Fruit fly (Drosophila melanogaster) whole organism, embryonic: ENCODE results near the gene CG9626.

Experiments used
- CG10462 ChIP-seq: fragments of 200-800 bp; sonication (Bioruptor generic); optimal IDR thresholded peaks from 2 replicates; lab custom pipeline; 2016; ENCODE audit warnings: missing biosample characterization, missing genetic modification characterization
- CG10543 ChIP-seq: fragments of 200-800 bp; sonication (Bioruptor generic); optimal IDR thresholded peaks from 3 replicates; lab custom pipeline; 2017; ENCODE audit warnings: missing biosample characterization, mild to moderate bottlenecking, missing genetic modification characterization, moderate library complexity
- CG11093 ChIP-seq: fragments of 200-800 bp; sonication (Bioruptor generic); IDR thresholded peaks from 3 replicates; pipeline ENCODE4 v1.3.6; 2022; ENCODE audit warnings: missing biosample characterization, missing genetic modification characterization
- CG13296 ChIP-seq: fragments of 200-800 bp; sonication (Bioruptor generic); optimal IDR thresholded peaks from 3 replicates; lab custom pipeline; 2018; ENCODE audit warnings: missing biosample characterization, mild to moderate bottlenecking, missing genetic modification characterization
- CG14441 ChIP-seq: fragments of 200-800 bp; sonication (Bioruptor generic); IDR thresholded peaks from 2 replicates; pipeline ENCODE4 v1.3.6; 2022; ENCODE audit warnings: missing biosample characterization, missing genetic modification characterization
- CG16863 ChIP-seq: fragments of 200-800 bp; sonication (Bioruptor generic); optimal IDR thresholded peaks from 3 replicates; lab custom pipeline; 2016; ENCODE audit warnings: missing biosample characterization, missing genetic modification characterization
- CG17568 ChIP-seq: fragments of 200-800 bp; sonication (Bioruptor generic); optimal IDR thresholded peaks from 2 replicates; lab custom pipeline; 2018; ENCODE audit warnings: missing biosample characterization, mild to moderate bottlenecking, missing genetic modification characterization, moderate library complexity
- CG1832 ChIP-seq: fragments of 200-800 bp; sonication (Bioruptor generic); optimal IDR thresholded peaks from 2 replicates; lab custom pipeline; 2017; ENCODE audit warnings: missing biosample characterization, mild to moderate bottlenecking, missing genetic modification characterization, inconsistent platforms
- CG2116 ChIP-seq: fragments of 200-800 bp; sonication (Bioruptor generic); optimal IDR thresholded peaks from 3 replicates; lab custom pipeline; 2018; ENCODE audit warnings: missing biosample characterization, mild to moderate bottlenecking, missing genetic modification characterization
- CG2199 ChIP-seq: fragments of 200-800 bp; sonication (Bioruptor generic); IDR thresholded peaks from 3 replicates; pipeline ENCODE4 v1.3.6; 2022; ENCODE audit warnings: missing biosample characterization, missing genetic modification characterization
- CG3163 ChIP-seq: fragments of 200-800 bp; sonication (Bioruptor generic); optimal IDR thresholded peaks from 3 replicates; lab custom pipeline; 2016; ENCODE audit warnings: missing biosample characterization, missing genetic modification characterization
- CG4328 ChIP-seq: fragments of 200-800 bp; sonication (Bioruptor generic); optimal IDR thresholded peaks from 3 replicates; lab custom pipeline; 2017; ENCODE audit warnings: missing biosample characterization, missing genetic modification reagents, missing genetic modification characterization
- CG4424 ChIP-seq: fragments of 200-800 bp; sonication (Bioruptor generic); optimal IDR thresholded peaks from 3 replicates; lab custom pipeline; 2016; ENCODE audit warnings: missing biosample characterization, missing genetic modification characterization
- CG4854 ChIP-seq: fragments of 200-800 bp; sonication (Bioruptor generic); optimal IDR thresholded peaks from 2 replicates; lab custom pipeline; 2016; ENCODE audit warnings: missing biosample characterization, missing genetic modification characterization, inconsistent platforms
- CG6683 ChIP-seq: fragments of 200-800 bp; sonication (Bioruptor generic); optimal IDR thresholded peaks from 2 replicates; lab custom pipeline; 2017; ENCODE audit warnings: missing biosample characterization, mild to moderate bottlenecking, missing genetic modification characterization, missing genetic modification reagents
- CG6854 ChIP-seq: fragments of 200-800 bp; sonication (Bioruptor generic); optimal IDR thresholded peaks from 3 replicates; lab custom pipeline; 2017; ENCODE audit warnings: missing biosample characterization, mild to moderate bottlenecking, missing genetic modification characterization
- CG8290 ChIP-seq, 3 experiments: fragments of 200-800 bp; sonication (Bioruptor generic); optimal IDR thresholded peaks; 2 replicates each; lab custom pipeline; 2016 to 2019; ENCODE audit warnings: missing biosample characterization in 3 of 3, missing genetic modification characterization in 3 of 3, mild to moderate bottlenecking in 2 of 3, moderate library complexity in 1 of 3
- CG8765 ChIP-seq: fragments of 200-800 bp; sonication (Bioruptor generic); IDR thresholded peaks from 2 replicates; pipeline ENCODE4 v1.3.6; 2022; ENCODE audit warnings: missing biosample characterization, missing genetic modification characterization
- CG9727 ChIP-seq: fragments of 200-800 bp; sonication (Bioruptor generic); optimal IDR thresholded peaks from 3 replicates; lab custom pipeline; 2017; ENCODE audit warnings: missing biosample characterization, mild to moderate bottlenecking, missing genetic modification characterization
- CG9876 ChIP-seq: fragments of 200-800 bp; sonication (Bioruptor generic); optimal IDR thresholded peaks from 2 replicates; lab custom pipeline; 2016; ENCODE audit warnings: missing biosample characterization, missing genetic modification characterization
- Chrac-16 ChIP-seq: fragments of 200-800 bp; sonication (Bioruptor generic); optimal IDR thresholded peaks from 3 replicates; lab custom pipeline; 2016; ENCODE audit warnings: missing biosample characterization, missing genetic modification characterization
- CkIIα-i1 ChIP-seq: fragments of 200-800 bp; sonication (Bioruptor generic); IDR thresholded peaks from 2 replicates; pipeline ENCODE4 v1.3.6; 2022; ENCODE audit warnings: missing biosample characterization, missing genetic modification characterization
- E2f1 ChIP-seq: fragments of 200-800 bp; sonication (Bioruptor generic); IDR thresholded peaks from 2 replicates; pipeline ENCODE4 v1.3.6; 2022; ENCODE audit warnings: missing biosample characterization, missing genetic modification characterization
- Eip74EF ChIP-seq, 2 experiments: fragments of 200-800 bp in 1 of 2; fragments of >200 bp in 1 of 2; sonication (Bioruptor generic) in 1 of 2; optimal IDR thresholded peaks; 2 replicates each; lab custom pipeline; 2017 to 2019; ENCODE audit warnings: missing biosample characterization in 2 of 2, missing genetic modification characterization in 2 of 2, mild to moderate bottlenecking in 1 of 2, moderate library complexity in 1 of 2
- Fer3 ChIP-seq: fragments of 200-800 bp; sonication (Bioruptor generic); optimal IDR thresholded peaks from 2 replicates; lab custom pipeline; 2018; ENCODE audit warnings: missing biosample characterization, mild to moderate bottlenecking, missing genetic modification characterization, moderate library complexity
- Lim3 ChIP-seq: fragments of 200-800 bp; sonication (Bioruptor generic); IDR thresholded peaks from 2 replicates; pipeline ENCODE4 v1.3.6; 2022; ENCODE audit warnings: missing biosample characterization, missing genetic modification characterization
- NK7.1 ChIP-seq: fragments of 200-800 bp; sonication (Bioruptor generic); optimal IDR thresholded peaks from 3 replicates; lab custom pipeline; 2016; ENCODE audit warnings: missing biosample characterization, missing genetic modification characterization
- Nf-YB ChIP-seq: fragments of 200-800 bp; sonication (Bioruptor generic); optimal IDR thresholded peaks from 3 replicates; lab custom pipeline; 2019; ENCODE audit warnings: missing biosample characterization, mild to moderate bottlenecking, missing genetic modification characterization, moderate library complexity
- Poxn ChIP-seq: fragments of 200-800 bp; sonication (Bioruptor generic); IDR thresholded peaks from 2 replicates; pipeline ENCODE4 v1.3.6; 2022; ENCODE audit warnings: missing biosample characterization, missing genetic modification characterization
- btn ChIP-seq: fragments of 200-800 bp; sonication (Bioruptor generic); optimal IDR thresholded peaks from 2 replicates; lab custom pipeline; 2016; ENCODE audit warnings: missing biosample characterization, missing genetic modification characterization
- caup ChIP-seq: fragments of 200-800 bp; sonication (Bioruptor generic); optimal IDR thresholded peaks from 3 replicates; lab custom pipeline; 2017; ENCODE audit warnings: missing biosample characterization, mild to moderate bottlenecking, missing genetic modification characterization, moderate library complexity; ENCODE audit not compliant: severe bottlenecking
- dm ChIP-seq: fragments of 200-800 bp; sonication (Bioruptor generic); optimal IDR thresholded peaks from 3 replicates; lab custom pipeline; 2016; ENCODE audit warnings: missing biosample characterization, missing genetic modification characterization
- esg ChIP-seq: fragments of 200-800 bp; sonication (Bioruptor generic); conservative IDR thresholded peaks from 2 replicates; pipeline ENCODE4 v1.3.6; 2022; ENCODE audit warnings: missing biosample characterization, missing genetic modification characterization
- ewg ChIP-seq: fragments of 200-800 bp; sonication (Bioruptor generic); optimal IDR thresholded peaks from 3 replicates; lab custom pipeline; 2017; ENCODE audit warnings: mild to moderate bottlenecking, missing biosample characterization, missing genetic modification reagents, missing genetic modification characterization
- fd3F ChIP-seq: fragments of 200-800 bp; sonication (Bioruptor generic); optimal IDR thresholded peaks from 2 replicates; lab custom pipeline; 2018; ENCODE audit warnings: missing biosample characterization, mild to moderate bottlenecking, missing genetic modification characterization, moderate library complexity
- gcm2 ChIP-seq: fragments of 200-800 bp; sonication (Bioruptor generic); optimal IDR thresholded peaks from 2 replicates; lab custom pipeline; 2016; ENCODE audit warnings: missing biosample characterization, missing genetic modification characterization
- grn ChIP-seq: fragments of 200-800 bp; sonication (Bioruptor generic); optimal IDR thresholded peaks from 3 replicates; lab custom pipeline; 2017; ENCODE audit warnings: missing biosample characterization, missing genetic modification characterization
- hb ChIP-seq: fragments of 200-800 bp; sonication (Bioruptor generic); IDR thresholded peaks from 3 replicates; pipeline ENCODE4 v1.3.6; 2022; ENCODE audit warnings: missing biosample characterization, missing genetic modification characterization; ENCODE audit not compliant: partially characterized antibody
- nerfin-2 ChIP-seq: fragments of 200-800 bp; sonication (Bioruptor generic); IDR thresholded peaks from 2 replicates; pipeline ENCODE4 v1.3.6; 2022; ENCODE audit warnings: missing biosample characterization, missing genetic modification characterization; ENCODE audit not compliant: partially characterized antibody
- oc ChIP-seq: fragments of 200-800 bp; sonication (Bioruptor generic); optimal IDR thresholded peaks from 2 replicates; lab custom pipeline; 2018; ENCODE audit warnings: missing biosample characterization, mild to moderate bottlenecking, missing genetic modification characterization, moderate library complexity
- pnt ChIP-seq: fragments of 200-800 bp; sonication (Bioruptor generic); optimal IDR thresholded peaks from 3 replicates; lab custom pipeline; 2016; ENCODE audit warnings: missing biosample characterization, missing genetic modification characterization
- sima ChIP-seq: fragments of 200-800 bp; sonication (Bioruptor generic); optimal IDR thresholded peaks from 2 replicates; lab custom pipeline; 2016; ENCODE audit warnings: missing biosample characterization, missing genetic modification characterization
- slbo ChIP-seq: fragments of 200-800 bp; sonication (Bioruptor generic); IDR thresholded peaks from 2 replicates; pipeline ENCODE4 v1.3.6; 2022; ENCODE audit warnings: missing biosample characterization, missing genetic modification characterization
- sna ChIP-seq: fragments of 200-800 bp; sonication (Bioruptor generic); IDR thresholded peaks from 2 replicates; pipeline ENCODE4 v1.3.6; 2022; ENCODE audit warnings: missing biosample characterization, missing genetic modification characterization; ENCODE audit not compliant: partially characterized antibody
- tap ChIP-seq: fragments of 200-800 bp; optimal IDR thresholded peaks from 3 replicates; lab custom pipeline; 2019; ENCODE audit warnings: missing biosample characterization, mild to moderate bottlenecking, missing genetic modification characterization, moderate library complexity
- tgo ChIP-seq: fragments of 200-800 bp; sonication (Bioruptor generic); IDR thresholded peaks from 3 replicates; pipeline ENCODE4 v1.3.6; 2022; ENCODE audit warnings: missing biosample characterization, missing genetic modification characterization
- tx ChIP-seq: fragments of 200-800 bp; sonication (Bioruptor generic); optimal IDR thresholded peaks from 2 replicates; lab custom pipeline; 2016; ENCODE audit warnings: missing biosample characterization, missing genetic modification characterization
- vfl ChIP-seq: fragments of 200-800 bp; sonication (Bioruptor generic); optimal IDR thresholded peaks from 2 replicates; lab custom pipeline; 2016; ENCODE audit warnings: missing biosample characterization, missing genetic modification characterization
- zf30C ChIP-seq: fragments of 200-800 bp; sonication (Bioruptor generic); optimal IDR thresholded peaks from 3 replicates; lab custom pipeline; 2018; ENCODE audit warnings: missing biosample characterization, mild to moderate bottlenecking, missing genetic modification characterization

CG9626 gene

DNA sequence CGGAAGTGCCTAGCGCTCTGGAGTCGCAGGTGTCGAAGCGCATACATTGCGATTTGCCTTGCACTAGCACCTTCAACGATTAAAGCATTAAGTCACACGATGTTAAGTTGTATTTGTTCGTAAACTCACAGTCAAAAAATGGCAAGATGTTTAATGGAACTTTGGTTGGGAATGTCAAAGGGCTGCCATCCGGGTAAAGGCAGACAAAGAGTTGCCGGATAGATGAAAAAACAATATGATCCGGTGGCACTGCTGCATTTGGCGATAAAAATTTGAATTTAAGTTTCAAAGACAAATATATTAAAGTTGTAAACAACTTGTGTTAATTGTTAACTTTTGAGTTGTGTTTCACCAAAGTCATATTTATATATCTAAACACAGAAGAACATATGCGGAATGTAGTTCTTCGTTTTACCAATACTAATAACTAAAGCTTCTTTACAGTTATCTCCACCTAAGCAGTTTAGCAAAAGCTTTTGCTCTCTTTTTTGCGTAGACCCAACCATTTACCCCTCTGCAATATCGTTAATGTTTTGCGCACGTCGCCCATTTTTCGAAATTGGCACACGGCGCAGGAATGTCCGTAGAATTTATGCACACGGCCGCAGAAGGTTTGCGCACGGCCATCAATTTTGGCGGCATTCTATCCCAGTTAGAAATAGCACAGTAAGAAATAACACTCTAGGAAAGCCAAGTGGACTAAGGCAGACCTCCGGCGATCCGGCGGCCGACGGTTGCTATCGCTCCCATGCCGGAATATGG lies 15.7 kb upstream of the CG9626 start, which contains the start of gene Coq2 (continued):
- TF ChIP-seq CG4328 = no peak
- no peak for TF ChIP-seq CG4424 (GFP tag; lab: Kevin White, UChicago)
- TF ChIP-seq oc = no peak
- peak; percentile 38 for TF ChIP-seq ewg (GFP tag; lab: Kevin White, UChicago)
- TF ChIP-seq gcm2 (GFP tag; lab: Kevin White, UChicago) = no peak
- TF ChIP-seq E2f1 = no peak
- TF ChIP-seq CG1832 = no peak
- no peak for TF ChIP-seq caup (GFP tag; lab: Kevin White, UChicago)
- TF ChIP-seq CG8290 (GFP tag; optimal IDR thresholded peaks at IDR 0.05; lab: Kevin White, UChicago) = no peak
- TF ChIP-seq CG8290 (tag; optimal IDR thresholded peaks at IDR 0.05; lab: Kevin White, UChicago) = no peak
- TF ChIP-seq CG17568 (GFP tag; lab: Kevin White, UChicago) = no peak
- no peak for TF ChIP-seq Lim3 (GFP tag; lab: Robert Waterston, UW)
- no peak for TF ChIP-seq CG13296 (GFP tag; lab: Kevin White, UChicago)
- no peak for TF ChIP-seq CG6854 (GFP tag; lab: Kevin White, UChicago)
- TF ChIP-seq tgo = no peak
- no peak for TF ChIP-seq CG4854
- TF ChIP-seq esg (GFP tag; lab: Robert Waterston, UW) = no peak
- TF ChIP-seq sna (GFP tag; lab: Robert Waterston, UW) = no peak
- peak; percentile 14 for TF ChIP-seq Nf-YB (GFP tag; lab: Kevin White, UChicago)
- no peak for TF ChIP-seq vfl (GFP tag; lab: Kevin White, UChicago)
- no peak for TF ChIP-seq zf30C (GFP tag; lab: Kevin White, UChicago)
- TF ChIP-seq nerfin-2 (GFP tag; lab: Robert Waterston, UW) = no peak
- TF ChIP-seq CG16863 = no peak
- TF ChIP-seq btn (GFP tag; lab: Kevin White, UChicago) = no peak
- no peak for TF ChIP-seq Eip74EF (GFP tag; optimal IDR thresholded peaks at IDR 0.05; lab: Kevin White, UChicago)
- TF ChIP-seq CkIIα-i1 (GFP tag; lab: Robert Waterston, UW) = no peak
- TF ChIP-seq pnt (GFP tag; lab: Kevin White, UChicago) = no peak
- TF ChIP-seq CG11093 (GFP tag; lab: Robert Waterston, UW) = no peak
- TF ChIP-seq dm (GFP tag; lab: Kevin White, UChicago) = no peak
- TF ChIP-seq NK7.1 (GFP tag; lab: Kevin White, UChicago) = no peak
- no peak for TF ChIP-seq CG10543 (GFP tag; lab: Kevin White, UChicago)
- no peak for TF ChIP-seq grn
- TF ChIP-seq CG9876 (GFP tag; lab: Kevin White, UChicago) = no peak
- no peak for TF ChIP-seq CG3163 (GFP tag; lab: Kevin White, UChicago)
- no peak for TF ChIP-seq hb (GFP tag; lab: Robert Waterston, UW)
- TF ChIP-seq Chrac-16 (GFP tag; lab: Kevin White, UChicago) = no peak
- TF ChIP-seq Poxn = no peak
- TF ChIP-seq tap (tag; lab: Kevin White, UChicago) = no peak
- peak; percentile 25; the same call in 1 of the 2 replicates for TF ChIP-seq slbo (GFP tag; lab: Robert Waterston, UW)
- no peak for TF ChIP-seq CG8765 (GFP tag; lab: Robert Waterston, UW)
- TF ChIP-seq Fer3 (tag; lab: Kevin White, UChicago) = no peak
- TF ChIP-seq CG9727 (GFP tag; lab: Kevin White, UChicago) = no peak
- no peak for TF ChIP-seq CG14441 (GFP tag; lab: Robert Waterston, UW)
- TF ChIP-seq tx (GFP tag; lab: Kevin White, UChicago) = no peak
- no peak for TF ChIP-seq CG2199 (GFP tag; lab: Robert Waterston, UW)
- no peak for TF ChIP-seq CG10462 (GFP tag; lab: Kevin White, UChicago)
- TF ChIP-seq fd3F (GFP tag; lab: Kevin White, UChicago) = no peak
- no peak for TF ChIP-seq CG6683 (GFP tag; lab: Kevin White, UChicago)
- no peak for TF ChIP-seq sima (GFP tag; lab: Kevin White, UChicago)
- peak; percentile 84 for TF ChIP-seq CG2116 (GFP tag; lab: Kevin White, UChicago)
